Fruit fly (Drosophila melanogaster): ENCODE data around the gene Rac1.
A peak's percentile ranks its signal among the peaks of the same experiment; 100 is the strongest.

Rac1 gene

dm6 chr3L:1258547-1258946 lies 43.9 kb downstream of the Rac1 start (continued):
- peak; percentile 8 for TF ChIP-seq Hmr (GFP tag; optimal IDR thresholded peaks at IDR 0.05)
- no peak for TF ChIP-seq sens-2 (GFP tag; IDR thresholded peaks at IDR 0.05)
- TF ChIP-seq CG12299 (tag; optimal IDR thresholded peaks at IDR 0.05): no peak
- TF ChIP-seq CG14014 (GFP tag; IDR thresholded peaks at IDR 0.05): peak; percentile 62; the same call in 1 of the 2 replicates
- no peak for TF ChIP-seq tap (tag; optimal IDR thresholded peaks at IDR 0.05)
- TF ChIP-seq CG13287 (GFP tag; IDR thresholded peaks at IDR 0.05; ENCODE audit: partially characterized antibody): no peak
- TF ChIP-seq CG7786 (GFP tag; optimal IDR thresholded peaks at IDR 0.05): no peak
- TF ChIP-seq Bteb2 (GFP tag; optimal IDR thresholded peaks at IDR 0.05): no peak
- no peak for TF ChIP-seq CrebB (tag; optimal IDR thresholded peaks at IDR 0.05)
- TF ChIP-seq CG14710 (tag; optimal IDR thresholded peaks at IDR 0.05): no peak
- no peak for TF ChIP-seq CG15696 (tag; optimal IDR thresholded peaks at IDR 0.05)
- TF ChIP-seq Hr51 (GFP tag; optimal IDR thresholded peaks at IDR 0.05): no peak
- no peak for TF ChIP-seq btn (GFP tag; optimal IDR thresholded peaks at IDR 0.05)
- TF ChIP-seq ssp (GFP tag; IDR thresholded peaks at IDR 0.05): no peak
- no peak for TF ChIP-seq zen (tag; optimal IDR thresholded peaks at IDR 0.05)
- peak; percentile 4 for TF ChIP-seq Abd-B (GFP tag; optimal IDR thresholded peaks at IDR 0.05)
- no peak for TF ChIP-seq so (GFP tag; IDR thresholded peaks at IDR 0.05)
- TF ChIP-seq Hand (GFP tag; optimal IDR thresholded peaks at IDR 0.05): no peak
- no peak for TF ChIP-seq dmrt11E (tag; optimal IDR thresholded peaks at IDR 0.05)
- TF ChIP-seq CG2129 (GFP tag; IDR thresholded peaks at IDR 0.05; ENCODE audit: partially characterized antibody): no peak
- no peak for TF ChIP-seq Usf (GFP tag; optimal IDR thresholded peaks at IDR 0.05)
- TF ChIP-seq ind (GFP tag; optimal IDR thresholded peaks at IDR 0.05): no peak
- peak; percentile 29 for TF ChIP-seq esg (GFP tag; conservative IDR thresholded peaks at IDR 0.05)
- no peak for TF ChIP-seq CG10959 (GFP tag; IDR thresholded peaks at IDR 0.05)
- TF ChIP-seq CG11696 (GFP tag; IDR thresholded peaks at IDR 0.05): no peak
- TF ChIP-seq lbe (GFP tag; optimal IDR thresholded peaks at IDR 0.05): no peak
- TF ChIP-seq CG30431 (GFP tag; optimal IDR thresholded peaks at IDR 0.05): no peak
- TF ChIP-seq jing (GFP tag; optimal IDR thresholded peaks at IDR 0.05): no peak
- no peak for TF ChIP-seq Xbp1 (GFP tag; optimal IDR thresholded peaks at IDR 0.05)
- no peak for TF ChIP-seq CG34376 (GFP tag; optimal IDR thresholded peaks at IDR 0.05)
- TF ChIP-seq CG17385 (GFP tag; optimal IDR thresholded peaks at IDR 0.05): peak; percentile 15
- no peak for TF ChIP-seq ro (GFP tag; IDR thresholded peaks at IDR 0.05)
- TF ChIP-seq Doc2 (GFP tag; IDR thresholded peaks at IDR 0.05): no peak
- no peak for TF ChIP-seq CG17829 (tag; optimal IDR thresholded peaks at IDR 0.05)
- no peak for TF ChIP-seq vvl (GFP tag; IDR thresholded peaks at IDR 0.05)
- TF ChIP-seq CG11504 (tag; optimal IDR thresholded peaks at IDR 0.05): no peak
- no peak for TF ChIP-seq CG7357 (GFP tag; IDR thresholded peaks at IDR 0.05)
- no peak for TF ChIP-seq ac (GFP tag; optimal IDR thresholded peaks at IDR 0.05)
- TF ChIP-seq fu2 (GFP tag; optimal IDR thresholded peaks at IDR 0.05): no peak
- peak; percentile 27 for TF ChIP-seq CG8924 (tag; optimal IDR thresholded peaks at IDR 0.05)
- no peak for TF ChIP-seq CG13624 (GFP tag; optimal IDR thresholded peaks at IDR 0.05)
- TF ChIP-seq zfh2 (GFP tag; optimal IDR thresholded peaks at IDR 0.05): no peak
- no peak for TF ChIP-seq CG7987 (GFP tag; optimal IDR thresholded peaks at IDR 0.05)
- TF ChIP-seq Myb (GFP tag; optimal IDR thresholded peaks at IDR 0.05): no peak
- no peak for TF ChIP-seq CG10565 (GFP tag; optimal IDR thresholded peaks at IDR 0.05)
- peak; percentile 40 for TF ChIP-seq CoRest (tag; optimal IDR thresholded peaks at IDR 0.05)
- TF ChIP-seq CG11093 (GFP tag; IDR thresholded peaks at IDR 0.05): no peak
- peak; percentile 22; the same call in 1 of the 2 replicates for TF ChIP-seq CG10366 (GFP tag; IDR thresholded peaks at IDR 0.05)
- TF ChIP-seq CG17186 (GFP tag; optimal IDR thresholded peaks at IDR 0.05): no peak
- no peak for TF ChIP-seq otp (GFP tag; IDR thresholded peaks at IDR 0.05)
- TF ChIP-seq Dll (GFP tag; IDR thresholded peaks at IDR 0.05; ENCODE audit: partially characterized antibody): no peak
- no peak for TF ChIP-seq CG16815 (GFP tag; optimal IDR thresholded peaks at IDR 0.05)

Data from whole organism, embryonic.